Fruit fly (Drosophila melanogaster) whole organism, embryonic: ENCODE data around the gene Pstk.
A peak's percentile ranks its signal among the peaks of the same experiment; 100 is the strongest.

Experiments used
- Bgb ChIP-seq: fragments of 200-800 bp; sonication (Bioruptor generic); IDR thresholded peaks from 2 replicates; pipeline ENCODE4 v1.3.6; 2022; ENCODE audit warnings: missing biosample characterization, missing genetic modification characterization; ENCODE audit not compliant: partially characterized antibody
- CG1024 ChIP-seq: fragments of 200-800 bp; sonication (Bioruptor generic); IDR thresholded peaks from 2 replicates; pipeline ENCODE4 v1.3.6; 2022; ENCODE audit warnings: missing biosample characterization, missing genetic modification characterization
- CG10267 ChIP-seq: fragments of 200-800 bp; sonication (Bioruptor generic); optimal IDR thresholded peaks from 2 replicates; lab custom pipeline; 2018; ENCODE audit warnings: missing biosample characterization, mild to moderate bottlenecking, missing genetic modification characterization, moderate library complexity
- CG12236 ChIP-seq: fragments of 200-800 bp; sonication (Bioruptor generic); optimal IDR thresholded peaks from 2 replicates; lab custom pipeline; 2016; ENCODE audit warnings: missing biosample characterization, missing genetic modification characterization
- CG12391 ChIP-seq: fragments of 200-800 bp; sonication (Bioruptor generic); optimal IDR thresholded peaks from 3 replicates; lab custom pipeline; 2018; ENCODE audit warnings: missing biosample characterization, mild to moderate bottlenecking, missing genetic modification characterization, moderate library complexity
- CG13287 ChIP-seq: fragments of 200-800 bp; sonication (Bioruptor generic); IDR thresholded peaks from 2 replicates; pipeline ENCODE4 v1.3.6; 2022; ENCODE audit warnings: missing biosample characterization, missing genetic modification characterization; ENCODE audit not compliant: partially characterized antibody
- CG17186 ChIP-seq: fragments of 200-800 bp; sonication (Bioruptor generic); optimal IDR thresholded peaks from 3 replicates; lab custom pipeline; 2017; ENCODE audit warnings: missing biosample characterization, missing genetic modification reagents, missing genetic modification characterization
- CG17361 ChIP-seq: fragments of 200-800 bp; sonication (Bioruptor generic); IDR thresholded peaks from 3 replicates; pipeline ENCODE4 v1.3.6; 2022; ENCODE audit warnings: missing biosample characterization, missing genetic modification characterization
- CG18262 ChIP-seq: fragments of 200-800 bp; optimal IDR thresholded peaks from 3 replicates; lab custom pipeline; 2019; ENCODE audit warnings: missing biosample characterization, mild to moderate bottlenecking, missing genetic modification characterization, moderate library complexity
- CG18764 ChIP-seq: fragments of 200-800 bp; sonication (Bioruptor generic); optimal IDR thresholded peaks from 3 replicates; lab custom pipeline; 2016; ENCODE audit warnings: missing biosample characterization, missing genetic modification characterization
- CG2120 ChIP-seq: fragments of 200-800 bp; sonication (Bioruptor generic); optimal IDR thresholded peaks from 3 replicates; lab custom pipeline; 2016; ENCODE audit warnings: missing biosample characterization, missing genetic modification characterization
- CG30020 ChIP-seq: fragments of 200-800 bp; optimal IDR thresholded peaks from 2 replicates; lab custom pipeline; 2019; ENCODE audit warnings: missing biosample characterization, mild to moderate bottlenecking, missing genetic modification characterization, moderate library complexity
- CG30403 ChIP-seq: fragments of 200-800 bp; sonication (Bioruptor generic); optimal IDR thresholded peaks from 3 replicates; lab custom pipeline; 2016; ENCODE audit warnings: missing biosample characterization, missing genetic modification characterization
- CG34376 ChIP-seq: fragments of 200-800 bp; sonication (Bioruptor generic); optimal IDR thresholded peaks from 2 replicates; lab custom pipeline; 2018; ENCODE audit warnings: missing biosample characterization, mild to moderate bottlenecking, missing genetic modification characterization
- CG3995 ChIP-seq: fragments of 200-800 bp; sonication (Bioruptor generic); optimal IDR thresholded peaks from 3 replicates; lab custom pipeline; 2016; ENCODE audit warnings: missing biosample characterization, missing genetic modification characterization
- CG6791 ChIP-seq: fragments of 200-800 bp; sonication (Bioruptor generic); IDR thresholded peaks from 3 replicates; pipeline ENCODE4 v1.3.6; 2022; ENCODE audit warnings: missing biosample characterization, missing genetic modification characterization; ENCODE audit not compliant: partially characterized antibody
- CG8290 ChIP-seq, 3 experiments: fragments of 200-800 bp; sonication (Bioruptor generic); optimal IDR thresholded peaks; 2 replicates each; lab custom pipeline; 2016 to 2019; ENCODE audit warnings: missing biosample characterization in 3 of 3, missing genetic modification characterization in 3 of 3, mild to moderate bottlenecking in 2 of 3, moderate library complexity in 1 of 3
- CG8765 ChIP-seq: fragments of 200-800 bp; sonication (Bioruptor generic); IDR thresholded peaks from 2 replicates; pipeline ENCODE4 v1.3.6; 2022; ENCODE audit warnings: missing biosample characterization, missing genetic modification characterization
- CG9797 ChIP-seq: fragments of 200-800 bp; sonication (Bioruptor generic); optimal IDR thresholded peaks from 3 replicates; lab custom pipeline; 2018; ENCODE audit warnings: missing biosample characterization, mild to moderate bottlenecking, missing genetic modification characterization
- Chrac-16 ChIP-seq: fragments of 200-800 bp; sonication (Bioruptor generic); optimal IDR thresholded peaks from 3 replicates; lab custom pipeline; 2016; ENCODE audit warnings: missing biosample characterization, missing genetic modification characterization
- Dref ChIP-seq: fragments of 200-800 bp; sonication (Bioruptor generic); IDR thresholded peaks from 2 replicates; pipeline ENCODE4 v1.3.6; 2022; ENCODE audit warnings: missing biosample characterization, missing genetic modification characterization
- Elba2 ChIP-seq: fragments of 200-800 bp; sonication (Bioruptor generic); optimal IDR thresholded peaks from 3 replicates; lab custom pipeline; 2016; ENCODE audit warnings: missing biosample characterization, missing genetic modification characterization
- Ets65A ChIP-seq: fragments of 200-800 bp; sonication (Bioruptor generic); peaks from one replicate; lab custom pipeline; 2016; ENCODE audit warnings: missing biosample characterization, missing genetic modification characterization
- Ets97D ChIP-seq: fragments of 200-800 bp; sonication (Bioruptor generic); optimal IDR thresholded peaks from 3 replicates; lab custom pipeline; 2016; ENCODE audit warnings: missing biosample characterization, missing genetic modification characterization
- Hsf ChIP-seq: fragments of 200-800 bp; sonication (Bioruptor generic); optimal IDR thresholded peaks from 3 replicates; lab custom pipeline; 2016; ENCODE audit warnings: missing biosample characterization, missing genetic modification characterization
- MESR4 ChIP-seq: fragments of 200-800 bp; sonication (Bioruptor generic); optimal IDR thresholded peaks from 2 replicates; lab custom pipeline; 2018; ENCODE audit warnings: missing biosample characterization, mild to moderate bottlenecking, missing genetic modification characterization, moderate library complexity
- Med ChIP-seq: fragments of 200-800 bp; sonication (Bioruptor generic); peaks from one replicate; lab custom pipeline; 2016; ENCODE audit warnings: missing biosample characterization, missing genetic modification characterization, mild to moderate bottlenecking, inconsistent platforms, moderate library complexity
- Myb ChIP-seq: fragments of 200-800 bp; sonication (Bioruptor generic); optimal IDR thresholded peaks from 2 replicates; lab custom pipeline; 2016; ENCODE audit warnings: missing biosample characterization, missing genetic modification characterization
- Pdp1 ChIP-seq, 2 experiments: fragments of 200-800 bp; sonication (Bioruptor generic); optimal IDR thresholded peaks; 3 replicates each; lab custom pipeline; 2016; ENCODE audit warnings: missing biosample characterization in 2 of 2, missing genetic modification characterization in 2 of 2, mild to moderate bottlenecking in 1 of 2, moderate library complexity in 1 of 2
- Ptx1 ChIP-seq: fragments of 200-800 bp; sonication (Bioruptor generic); IDR thresholded peaks from 2 replicates; pipeline ENCODE4 v1.3.6; 2022; ENCODE audit warnings: missing biosample characterization, missing genetic modification characterization
- Sin3A ChIP-seq: fragments of >200 bp; optimal IDR thresholded peaks from 2 replicates; lab custom pipeline; 2018
- Xbp1 ChIP-seq: fragments of 200-800 bp; sonication (Bioruptor generic); optimal IDR thresholded peaks from 3 replicates; lab custom pipeline; 2016; ENCODE audit warnings: missing biosample characterization, mild to moderate bottlenecking, missing genetic modification characterization
- ash1 ChIP-seq: fragments of 200-800 bp; sonication (Bioruptor generic); optimal IDR thresholded peaks from 2 replicates; lab custom pipeline; 2018; ENCODE audit warnings: missing biosample characterization, mild to moderate bottlenecking, missing genetic modification characterization
- az2 ChIP-seq: fragments of 200-800 bp; sonication (Bioruptor generic); optimal IDR thresholded peaks from 3 replicates; lab custom pipeline; 2016; ENCODE audit warnings: missing biosample characterization, missing genetic modification characterization
- bab2 ChIP-seq: fragments of 200-800 bp; sonication (Bioruptor generic); optimal IDR thresholded peaks from 2 replicates; lab custom pipeline; 2016; ENCODE audit warnings: missing biosample characterization, missing genetic modification characterization
- bsh ChIP-seq, 2 experiments: fragments of 200-800 bp; sonication (Bioruptor generic); optimal IDR thresholded peaks; 2 replicates each; lab custom pipeline; 2017 to 2018; ENCODE audit warnings: mild to moderate bottlenecking in 2 of 2, missing biosample characterization in 2 of 2, missing genetic modification characterization in 2 of 2, moderate library complexity in 1 of 2
- chif ChIP-seq, 2 experiments: fragments of 200-800 bp; sonication (Bioruptor generic); optimal IDR thresholded peaks; 3 replicates each; lab custom pipeline; 2016; ENCODE audit warnings: missing biosample characterization in 2 of 2, missing genetic modification characterization in 2 of 2
- dmrt11E ChIP-seq: fragments of 200-800 bp; sonication (Bioruptor generic); optimal IDR thresholded peaks from 3 replicates; lab custom pipeline; 2018; ENCODE audit warnings: missing biosample characterization, mild to moderate bottlenecking, missing genetic modification characterization, moderate library complexity
- gfzf ChIP-seq: fragments of 200-800 bp; sonication (Bioruptor generic); optimal IDR thresholded peaks from 2 replicates; lab custom pipeline; 2016; ENCODE audit warnings: missing biosample characterization, mild to moderate bottlenecking, missing genetic modification characterization, moderate library complexity
- grau ChIP-seq: fragments of 200-800 bp; optimal IDR thresholded peaks from 3 replicates; lab custom pipeline; 2019; ENCODE audit warnings: missing biosample characterization, mild to moderate bottlenecking, missing genetic modification characterization, moderate library complexity
- hbn ChIP-seq: fragments of 200-800 bp; sonication (Bioruptor generic); IDR thresholded peaks from 2 replicates; pipeline ENCODE4 v1.3.6; 2022; ENCODE audit warnings: missing biosample characterization, missing genetic modification characterization; ENCODE audit not compliant: partially characterized antibody
- mirr ChIP-seq: fragments of 200-800 bp; sonication (Bioruptor generic); optimal IDR thresholded peaks from 3 replicates; lab custom pipeline; 2018; ENCODE audit warnings: missing biosample characterization, mild to moderate bottlenecking, missing genetic modification characterization
- nmo ChIP-seq: fragments of 200-800 bp; sonication (Bioruptor generic); optimal IDR thresholded peaks from 2 replicates; lab custom pipeline; 2018; ENCODE audit warnings: missing biosample characterization, mild to moderate bottlenecking, missing genetic modification characterization, moderate library complexity
- phol ChIP-seq: fragments of 200-800 bp; sonication (Bioruptor generic); optimal IDR thresholded peaks from 3 replicates; lab custom pipeline; 2018; ENCODE audit warnings: missing biosample characterization, mild to moderate bottlenecking, missing genetic modification characterization, moderate library complexity
- slbo ChIP-seq: fragments of 200-800 bp; sonication (Bioruptor generic); IDR thresholded peaks from 2 replicates; pipeline ENCODE4 v1.3.6; 2022; ENCODE audit warnings: missing biosample characterization, missing genetic modification characterization
- ssp ChIP-seq: fragments of 200-800 bp; sonication (Bioruptor generic); IDR thresholded peaks from 2 replicates; pipeline ENCODE4 v1.3.6; 2022; ENCODE audit warnings: missing biosample characterization, missing genetic modification characterization
- usp ChIP-seq: fragments of >200 bp; optimal IDR thresholded peaks from 2 replicates; lab custom pipeline; 2017; ENCODE audit warnings: missing biosample characterization, missing genetic modification characterization
- zen ChIP-seq: fragments of 200-800 bp; sonication (Bioruptor generic); optimal IDR thresholded peaks from 3 replicates; lab custom pipeline; 2018; ENCODE audit warnings: missing biosample characterization, mild to moderate bottlenecking, missing genetic modification characterization, moderate library complexity

Gene Pstk

dm6 chrX:19645873-19646541 is 27.7 kb upstream of the Pstk start, which contains the start of gene Arp10 (continued):
- peak; percentile 57 for TF ChIP-seq Med (GFP tag; lab: Kevin White, UChicago)
- TF ChIP-seq hbn = 0 out of 2 replicates have a peak, but pooled peaks have one; percentile 31
- peak; percentile 33 for TF ChIP-seq CG12391 (tag; lab: Kevin White, UChicago)
- TF ChIP-seq Ets65A (GFP tag; lab: Kevin White, UChicago) = peak; percentile 41
- TF ChIP-seq CG13287 = peak; percentile 67
- peak; percentile 18 for TF ChIP-seq CG9797
- TF ChIP-seq CG3995 (GFP tag; lab: Kevin White, UChicago) = peak; percentile 75
- no peak for TF ChIP-seq CG34376 (GFP tag; lab: Kevin White, UChicago)
- TF ChIP-seq usp (GFP tag; lab: Kevin White, UChicago) = no peak
- peak; percentile 25 for TF ChIP-seq nmo
- peak; percentile 47 for TF ChIP-seq gfzf (GFP tag; lab: Kevin White, UChicago)
- TF ChIP-seq bsh (GFP tag; optimal IDR thresholded peaks at IDR 0.05; lab: Kevin White, UChicago) = peak in 1 of 2 experiments; percentile 2
- TF ChIP-seq CG10267 = peak; percentile 26
- TF ChIP-seq Ptx1 (GFP tag; lab: Robert Waterston, UW) = peak; percentile 17; the same call in 1 of the 2 replicates
- TF ChIP-seq CG8765 (GFP tag; lab: Robert Waterston, UW) = no peak
- TF ChIP-seq CG17186 = peak; percentile 44
- TF ChIP-seq Hsf (GFP tag; lab: Kevin White, UChicago) = peak; percentile 22
- no peak for TF ChIP-seq Chrac-16
- TF ChIP-seq chif (GFP tag; optimal IDR thresholded peaks at IDR 0.05; lab: Kevin White, UChicago) = no peak
- TF ChIP-seq mirr = no peak
- TF ChIP-seq CG17361 (GFP tag; lab: Robert Waterston, UW) = 0 out of 3 replicates have a peak, but pooled peaks have one; percentile 35
- TF ChIP-seq dmrt11E (tag; lab: Kevin White, UChicago) = peak; percentile 26
- TF ChIP-seq Bgb (GFP tag; lab: Robert Waterston, UW) = peak; percentile 43; the same call in 1 of the 2 replicates
- TF ChIP-seq CG30020 (tag; lab: Kevin White, UChicago) = peak; percentile 88
- TF ChIP-seq bab2 (GFP tag; lab: Kevin White, UChicago) = peak; percentile 23
- peak; percentile 31 for TF ChIP-seq Xbp1 (GFP tag; lab: Kevin White, UChicago)
- peak; percentile 21 for TF ChIP-seq zen
- peak; percentile 71 for TF ChIP-seq Dref (GFP tag; lab: Robert Waterston, UW)
- peak; percentile 23 for TF ChIP-seq CG30403 (GFP tag; lab: Kevin White, UChicago)
- TF ChIP-seq CG2120 = peak; percentile 41
- TF ChIP-seq grau (tag; lab: Kevin White, UChicago) = peak; percentile 46
- TF ChIP-seq Sin3A = peak; percentile 40
- 0 out of 3 replicates have a peak, but pooled peaks have one; percentile 50 for TF ChIP-seq CG6791
- no peak for TF ChIP-seq ash1 (GFP tag; lab: Kevin White, UChicago)
- peak; percentile 15 for TF ChIP-seq Ets97D (GFP tag; lab: Kevin White, UChicago)
- TF ChIP-seq ssp (GFP tag; lab: Robert Waterston, UW) = peak; percentile 92
- TF ChIP-seq CG8290 (GFP tag; optimal IDR thresholded peaks at IDR 0.05; lab: Kevin White, UChicago) = peak; percentile 42
- no peak for TF ChIP-seq CG8290 (tag; optimal IDR thresholded peaks at IDR 0.05; lab: Kevin White, UChicago)
- TF ChIP-seq MESR4 (GFP tag; lab: Kevin White, UChicago) = peak; percentile 66
- peak; percentile 9; the same call in 1 of the 2 replicates for TF ChIP-seq slbo
- TF ChIP-seq Myb (GFP tag; lab: Kevin White, UChicago) = peak; percentile 37
- peak; percentile 13 for TF ChIP-seq CG18262
- TF ChIP-seq Pdp1 (GFP tag; optimal IDR thresholded peaks at IDR 0.05; lab: Kevin White, UChicago) = peak; percentile 23 to 27
- peak; percentile 55; the same call in 1 of the 2 replicates for TF ChIP-seq CG1024 (GFP tag; lab: Robert Waterston, UW)
- no peak for TF ChIP-seq CG12236
- TF ChIP-seq phol (tag; lab: Kevin White, UChicago) = peak; percentile 40
- TF ChIP-seq Elba2 (GFP tag; lab: Kevin White, UChicago) = peak; percentile 56
- peak; percentile 15 for TF ChIP-seq CG18764
- no peak for TF ChIP-seq az2
